Worm (Caenorhabditis elegans) whole organism, mixed stage, embryonic: ENCODE measurements around the gene F16F9.4.

Experiments used
- bed-3 ChIP-seq: fragments of 200-800 bp; sonication (Bioruptor generic); optimal IDR thresholded peaks from 3 replicates; lab custom pipeline; 2018; ENCODE audit warnings: mild to moderate bottlenecking, missing genetic modification characterization, moderate library complexity, missing compliant biosample characterization
- nhr-237 ChIP-seq: fragments of 150-350 bp; optimal IDR thresholded peaks from 2 replicates; lab custom pipeline; 2014; ENCODE audit warnings: missing biosample characterization, missing genetic modification characterization
- nhr-28 ChIP-seq: fragments of 150-350 bp; optimal IDR thresholded peaks from 2 replicates; lab custom pipeline; 2014; ENCODE audit warnings: missing biosample characterization, missing genetic modification characterization
- pha-4 ChIP-seq: fragments of 150-350 bp; optimal IDR thresholded peaks from 2 replicates; lab custom pipeline; 2018; ENCODE audit warnings: missing biosample characterization, missing genetic modification reagents, missing genetic modification characterization
- snpc-4 ChIP-seq: fragments of 150-350 bp; optimal IDR thresholded peaks from 2 replicates; lab custom pipeline; 2014; ENCODE audit warnings: missing biosample characterization, missing genetic modification characterization
- tbx-8 ChIP-seq: fragments of 200-800 bp; sonication (Bioruptor generic); optimal IDR thresholded peaks from 2 replicates; lab custom pipeline; 2018; ENCODE audit warnings: mild to moderate bottlenecking, missing genetic modification characterization, moderate library complexity, missing compliant biosample characterization
- unc-62 ChIP-seq: fragments of 150-350 bp; optimal IDR thresholded peaks from 2 replicates; lab custom pipeline; 2014; ENCODE audit warnings: missing biosample characterization, missing genetic modification reagents, missing genetic modification characterization

DNA sequence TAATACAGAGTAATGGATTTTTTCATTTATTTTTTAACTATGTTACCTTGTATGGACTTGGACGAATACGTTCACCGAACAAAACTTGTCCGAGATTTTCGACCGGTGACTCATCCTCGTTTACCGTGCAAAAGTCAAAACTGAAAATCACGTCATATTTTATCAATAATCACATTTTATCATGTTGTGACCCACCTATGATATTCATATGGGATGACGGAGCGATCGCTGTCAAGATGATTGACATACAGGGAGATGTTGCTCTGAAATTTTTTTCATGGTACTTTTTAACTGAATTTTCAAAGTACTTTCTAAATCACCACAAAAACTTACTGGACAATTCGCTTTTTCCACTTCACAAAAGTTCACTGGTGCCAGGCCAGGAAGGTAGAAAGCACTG, 41.6 kb downstream of the F16F9.4 start:
- no peak for TF ChIP-seq nhr-28 (tag; lab: Kevin White, UChicago)
- no peak for TF ChIP-seq nhr-237 (tag; lab: Kevin White, UChicago)
- no peak for TF ChIP-seq pha-4
- no peak for TF ChIP-seq unc-62 (GFP tag; lab: Kevin White, UChicago)
- TF ChIP-seq bed-3, result no peak
- no peak for TF ChIP-seq snpc-4 (tag; lab: Kevin White, UChicago)
- TF ChIP-seq tbx-8 (GFP tag; lab: Kevin White, UChicago), result no peak
